Worm (Caenorhabditis elegans): ENCODE data around the gene R03G5.6.

R03G5.6 gene

DNA sequence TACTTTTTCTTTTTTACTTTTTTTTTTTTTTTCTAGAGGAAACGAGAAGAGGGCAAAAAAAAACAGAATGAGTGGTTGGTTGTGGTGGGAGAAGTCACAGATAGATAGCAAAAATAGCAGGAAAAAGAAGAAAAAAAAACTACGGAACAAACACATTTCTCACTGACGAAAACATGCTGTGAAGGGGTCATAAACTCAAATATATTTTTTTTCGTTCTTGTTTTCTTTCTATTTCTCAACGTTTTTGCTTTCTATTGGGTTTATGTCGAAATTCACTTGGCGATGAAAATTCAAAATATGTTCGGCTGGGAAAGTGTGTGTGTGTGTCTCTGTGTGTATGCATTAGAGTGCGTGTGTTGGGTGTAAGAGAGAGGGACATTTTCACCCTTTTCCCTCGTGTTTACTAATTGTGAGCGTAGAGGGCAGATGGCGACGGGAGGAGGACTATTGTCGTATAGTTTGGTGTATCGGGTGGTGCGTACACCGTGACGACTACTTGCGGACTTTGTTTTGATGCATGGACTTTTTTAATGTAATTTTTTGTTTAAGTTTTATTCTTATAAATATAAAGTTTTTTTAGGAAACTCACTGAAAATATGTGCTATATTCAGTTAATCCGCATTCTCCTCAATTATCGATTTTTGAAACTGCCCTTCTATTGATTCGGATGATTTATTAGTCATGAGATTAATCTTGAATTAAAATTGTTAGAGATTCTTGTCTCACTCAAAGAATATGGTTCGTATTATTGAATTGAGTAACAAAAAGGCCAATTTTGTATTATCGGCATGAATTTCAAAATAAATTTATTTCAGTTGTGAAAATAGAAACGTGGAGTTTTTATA is 7.2 kb downstream of the R03G5.6 start (continued):
- peak; percentile 17 for TF ChIP-seq nhr-48 (tag; optimal IDR thresholded peaks at IDR 0.05)
- no peak for TF ChIP-seq F26F4.8 (GFP tag; conservative IDR thresholded peaks at IDR 0.05)
- no peak for TF ChIP-seq ama-1 (optimal IDR thresholded peaks at IDR 0.05)
- no peak for TF ChIP-seq madf-9 (GFP tag; conservative IDR thresholded peaks at IDR 0.05)
- TF ChIP-seq attf-4 (tag; optimal IDR thresholded peaks at IDR 0.05), result no peak
- TF ChIP-seq unc-62 (GFP tag; optimal IDR thresholded peaks at IDR 0.05 in 1 of 2), result peak in 1 of 2 experiments; percentile 98
- TF ChIP-seq unc-62 (tag; optimal IDR thresholded peaks at IDR 0.05), result no peak
- no peak for TF ChIP-seq ceh-32 (tag; optimal IDR thresholded peaks at IDR 0.05; ENCODE audit: poor library complexity)
- TF ChIP-seq zip-2 (tag; optimal IDR thresholded peaks at IDR 0.05), result no peak
- no peak for TF ChIP-seq daf-19 (GFP tag; conservative IDR thresholded peaks at IDR 0.05)
- TF ChIP-seq daf-8 (GFP tag; IDR thresholded peaks at IDR 0.05), result no peak
- TF ChIP-seq spr-1 (tag; optimal IDR thresholded peaks at IDR 0.05), result no peak
- TF ChIP-seq hif-1 (tag; optimal IDR thresholded peaks at IDR 0.05), result peak in 1 of 2 experiments; percentile 49
- no peak for TF ChIP-seq tra-1 (GFP tag; IDR thresholded peaks at IDR 0.05)
- TF ChIP-seq Y75B8A.6 (GFP tag; IDR thresholded peaks at IDR 0.05), result no peak
- no peak for TF ChIP-seq lin-1 (GFP tag; IDR thresholded peaks at IDR 0.05)
- peak; percentile 64 for TF ChIP-seq hlh-11 (tag; optimal IDR thresholded peaks at IDR 0.05)
- TF ChIP-seq ceh-20 (GFP tag; IDR thresholded peaks at IDR 0.05), result no peak
- TF ChIP-seq set-16 (GFP tag; IDR thresholded peaks at IDR 0.05), result no peak
- no peak for TF ChIP-seq sdz-12 (GFP tag; optimal IDR thresholded peaks at IDR 0.05)
- no peak for TF ChIP-seq ceh-82 (tag; optimal IDR thresholded peaks at IDR 0.05)
- TF ChIP-seq dpl-1 (GFP tag; optimal IDR thresholded peaks at IDR 0.05), result peak; percentile 24
- peak; percentile 42 for TF ChIP-seq dve-1 (tag; optimal IDR thresholded peaks at IDR 0.05; ENCODE audit: insufficient read depth)
- TF ChIP-seq nhr-25 (tag; optimal IDR thresholded peaks at IDR 0.05; ENCODE audit: borderline replicate concordance, insufficient read depth), result no peak
- no peak for TF ChIP-seq T20F7.1 (GFP tag; optimal IDR thresholded peaks at IDR 0.05)
- no peak for TF ChIP-seq ztf-11 (tag; optimal IDR thresholded peaks at IDR 0.05)
- no peak for TF ChIP-seq egl-27 (tag; optimal IDR thresholded peaks at IDR 0.05)
- TF ChIP-seq nhr-11 (tag; optimal IDR thresholded peaks at IDR 0.05), result no peak
- TF ChIP-seq dmd-8 (GFP tag; IDR thresholded peaks at IDR 0.05), result no peak
- peak; percentile 74 for TF ChIP-seq hmg-1.1 (GFP tag; IDR thresholded peaks at IDR 0.05)
- peak; percentile 35 for TF ChIP-seq nhr-28 (tag; optimal IDR thresholded peaks at IDR 0.05)
- TF ChIP-seq vab-7 (GFP tag; IDR thresholded peaks at IDR 0.05), result no peak
- no peak for TF ChIP-seq fos-1 (tag; optimal IDR thresholded peaks at IDR 0.05)
- no peak for TF ChIP-seq F49E8.2 (tag; optimal IDR thresholded peaks at IDR 0.05; ENCODE audit: borderline replicate concordance)
- TF ChIP-seq mep-1 (tag; optimal IDR thresholded peaks at IDR 0.05), result peak; percentile 84
- TF ChIP-seq ctbp-1 (GFP tag; IDR thresholded peaks at IDR 0.05), result 0 out of 2 replicates have a peak, but pooled peaks have one; percentile 28
- TF ChIP-seq nhr-102 (tag; optimal IDR thresholded peaks at IDR 0.05), result no peak
- TF ChIP-seq lin-39 (tag; optimal IDR thresholded peaks at IDR 0.05), result no peak
- TF ChIP-seq lin-13 (GFP tag; optimal IDR thresholded peaks at IDR 0.05), result no peak
- peak; percentile 68 for TF ChIP-seq nhr-6 (tag; optimal IDR thresholded peaks at IDR 0.05)
- peak; percentile 40 to 62 for TF ChIP-seq lsy-2 (tag; optimal IDR thresholded peaks at IDR 0.05)
- no peak for TF ChIP-seq zip-11 (GFP tag; IDR thresholded peaks at IDR 0.05)
- no peak for TF ChIP-seq ceh-62 (tag; optimal IDR thresholded peaks at IDR 0.05)
- no peak for TF ChIP-seq ceh-44 (GFP tag; IDR thresholded peaks at IDR 0.05)
- peak; percentile 72 for TF ChIP-seq mxl-3 (GFP tag; optimal IDR thresholded peaks at IDR 0.05)
- no peak for TF ChIP-seq snpc-1.2 (GFP tag; IDR thresholded peaks at IDR 0.05)

All from whole organism, L4 larva.